Worm (Caenorhabditis elegans) whole organism, L2 larva: ENCODE measurements around the gene vha-19.

ENCODE experiments used
- C34F6.9 ChIP-seq: fragments of 150-350 bp; optimal IDR thresholded peaks from 2 replicates; lab custom pipeline; 2014; ENCODE audit warnings: missing biosample characterization, missing genetic modification characterization
- F13H6.1 ChIP-seq: sonication (generic microtip); optimal IDR thresholded peaks from 2 replicates; lab custom pipeline; 2016; ENCODE audit warnings: missing genetic modification characterization, missing compliant biosample characterization
- ama-1 ChIP-seq: fragments of 150-350 bp; optimal IDR thresholded peaks from 2 replicates; lab custom pipeline; 2018; ENCODE audit warnings: inconsistent platforms
- blmp-1 ChIP-seq: sonication (generic microtip); optimal IDR thresholded peaks from 2 replicates; lab custom pipeline; 2017; ENCODE audit warnings: missing genetic modification characterization, mild to moderate bottlenecking, missing compliant biosample characterization, antibody characterized with exemption, moderate library complexity; ENCODE audit not compliant: insufficient read depth
- ceh-16 ChIP-seq: fragments of 150-350 bp; optimal IDR thresholded peaks from 2 replicates; lab custom pipeline; 2014; ENCODE audit warnings: missing biosample characterization, missing genetic modification characterization
- ceh-82 ChIP-seq: fragments of 150-350 bp; optimal IDR thresholded peaks from 2 replicates; lab custom pipeline; 2014; ENCODE audit warnings: missing biosample characterization, missing genetic modification characterization
- crh-2 ChIP-seq: sonication (generic microtip); optimal IDR thresholded peaks from 2 replicates; lab custom pipeline; 2017; ENCODE audit warnings: missing biosample characterization, missing genetic modification characterization
- dmd-4 ChIP-seq: sonication (generic microtip); optimal IDR thresholded peaks from 2 replicates; lab custom pipeline; 2017; ENCODE audit warnings: missing biosample characterization, missing genetic modification characterization
- egl-27 ChIP-seq: sonication (generic microtip); optimal IDR thresholded peaks from 3 replicates; lab custom pipeline; 2017; ENCODE audit warnings: missing biosample characterization, missing genetic modification reagents, missing genetic modification characterization
- elt-1 ChIP-seq: fragments of 150-350 bp; optimal IDR thresholded peaks from 2 replicates; lab custom pipeline; 2014; ENCODE audit warnings: missing biosample characterization, missing genetic modification characterization
- gmeb-1 ChIP-seq: fragments of 150-350 bp; optimal IDR thresholded peaks from 2 replicates; lab custom pipeline; 2014; ENCODE audit warnings: missing biosample characterization, missing genetic modification characterization
- lin-11 ChIP-seq: fragments of 150-350 bp; sonication (generic microtip); optimal IDR thresholded peaks from 2 replicates; lab custom pipeline; 2014; ENCODE audit warnings: missing biosample characterization, missing genetic modification characterization, inconsistent platforms, mixed read lengths
- lin-39 ChIP-seq: fragments of 150-350 bp; optimal IDR thresholded peaks from 2 replicates; lab custom pipeline; 2014; ENCODE audit warnings: missing biosample characterization, missing genetic modification reagents, missing genetic modification characterization
- lsy-2 ChIP-seq, 2 experiments: fragments of 150-350 bp in 1 of 2; sonication (generic microtip) in 1 of 2; optimal IDR thresholded peaks; 2 replicates each; lab custom pipeline; 2014 to 2017; ENCODE audit warnings: missing biosample characterization in 2 of 2, missing genetic modification characterization in 2 of 2
- mab-5 ChIP-seq: fragments of 150-350 bp; optimal IDR thresholded peaks from 2 replicates; lab custom pipeline; 2014; ENCODE audit warnings: missing biosample characterization, missing genetic modification characterization
- mbf-1 ChIP-seq: sonication (generic microtip); optimal IDR thresholded peaks from 2 replicates; lab custom pipeline; 2017; ENCODE audit warnings: missing biosample characterization, missing genetic modification characterization
- mdl-1 ChIP-seq, 2 experiments: fragments of 150-350 bp in 1 of 2; sonication (generic microtip) in 1 of 2; optimal IDR thresholded peaks; 2 replicates each; lab custom pipeline; 2017; ENCODE audit warnings: missing biosample characterization in 2 of 2, missing genetic modification characterization in 2 of 2
- nhr-10 ChIP-seq: sonication (generic microtip); optimal IDR thresholded peaks from 2 replicates; lab custom pipeline; 2017; ENCODE audit warnings: missing biosample characterization, missing genetic modification characterization
- nhr-11 ChIP-seq: fragments of 150-350 bp; optimal IDR thresholded peaks from 2 replicates; lab custom pipeline; 2014; ENCODE audit warnings: missing biosample characterization, missing genetic modification characterization
- nhr-12 ChIP-seq: fragments of 150-350 bp; optimal IDR thresholded peaks from 2 replicates; lab custom pipeline; 2014; ENCODE audit warnings: missing biosample characterization, missing genetic modification characterization
- nhr-129 ChIP-seq: fragments of 150-350 bp; optimal IDR thresholded peaks from 2 replicates; lab custom pipeline; 2014; ENCODE audit warnings: missing biosample characterization, missing genetic modification characterization
- nhr-21 ChIP-seq: fragments of 150-350 bp; optimal IDR thresholded peaks from 2 replicates; lab custom pipeline; 2014; ENCODE audit warnings: missing biosample characterization, missing genetic modification characterization
- nhr-23 ChIP-seq: fragments of 150-350 bp; optimal IDR thresholded peaks from 2 replicates; lab custom pipeline; 2014; ENCODE audit warnings: missing biosample characterization, missing genetic modification reagents, missing genetic modification characterization
- nhr-25 ChIP-seq: fragments of 150-350 bp; sonication (generic microtip); optimal IDR thresholded peaks from 3 replicates; lab custom pipeline; 2014; ENCODE audit warnings: missing biosample characterization, missing genetic modification characterization
- peb-1 ChIP-seq: fragments of 150-350 bp; optimal IDR thresholded peaks from 2 replicates; lab custom pipeline; 2014; ENCODE audit warnings: missing biosample characterization, missing genetic modification characterization
- sem-4 ChIP-seq: fragments of 150-350 bp; optimal IDR thresholded peaks from 2 replicates; lab custom pipeline; 2014; ENCODE audit warnings: missing biosample characterization, missing genetic modification reagents, missing genetic modification characterization
- skn-1 ChIP-seq: sonication (generic microtip); optimal IDR thresholded peaks from 2 replicates; lab custom pipeline; 2017; ENCODE audit warnings: missing biosample characterization, missing genetic modification characterization
- sma-3 ChIP-seq: sonication (generic microtip); optimal IDR thresholded peaks from 2 replicates; lab custom pipeline; 2016; ENCODE audit warnings: missing genetic modification reagents, missing genetic modification characterization, missing compliant biosample characterization
- sma-9 ChIP-seq, 2 experiments: fragments of 150-350 bp in 1 of 2; sonication (generic microtip) in 1 of 2; optimal IDR thresholded peaks; 2 replicates each; lab custom pipeline; 2014 to 2016; ENCODE audit warnings: missing genetic modification characterization in 2 of 2, mild to moderate bottlenecking in 1 of 2, missing biosample characterization in 1 of 2, missing compliant biosample characterization in 1 of 2, missing genetic modification reagents in 1 of 2, moderate library complexity in 1 of 2
- unc-55 ChIP-seq: fragments of 150-350 bp; sonication (generic microtip); optimal IDR thresholded peaks from 3 replicates; lab custom pipeline; 2014; ENCODE audit warnings: missing biosample characterization, missing genetic modification reagents, missing genetic modification characterization
- unc-62 ChIP-seq: fragments of 150-350 bp; optimal IDR thresholded peaks from 2 replicates; lab custom pipeline; 2014; ENCODE audit warnings: missing biosample characterization, missing genetic modification reagents, missing genetic modification characterization
- zag-1 ChIP-seq: fragments of 150-350 bp; optimal IDR thresholded peaks from 2 replicates; lab custom pipeline; 2014; ENCODE audit warnings: missing biosample characterization, missing genetic modification characterization
- ztf-11 ChIP-seq: sonication (generic microtip); optimal IDR thresholded peaks from 2 replicates; lab custom pipeline; 2017; ENCODE audit warnings: missing biosample characterization, missing genetic modification characterization

Gene vha-19

DNA sequence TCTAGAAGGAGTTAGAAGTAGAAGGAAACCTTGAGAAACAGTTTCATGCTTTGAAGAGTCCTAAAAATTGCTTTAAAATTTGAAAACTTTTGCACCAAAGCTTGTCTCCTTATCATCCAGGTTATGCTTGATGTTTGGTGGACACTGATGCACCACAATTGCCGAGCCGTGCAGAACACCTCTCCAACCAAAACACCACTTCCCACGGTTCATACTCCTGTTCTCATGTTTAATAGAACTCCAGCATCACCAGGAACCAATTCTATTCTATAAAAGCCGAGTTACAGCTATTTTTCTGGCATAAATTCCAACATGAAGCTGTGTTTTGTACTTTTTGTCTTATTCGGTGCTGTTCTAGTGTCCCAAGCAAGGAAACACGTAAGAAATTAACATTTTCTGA lies 27.8 kb upstream of the vha-19 start, which contains the start of gene F42A6.2:
Gene F42A6.2, plus strand, starts transcription at position 301 of the 400 bp plus-strand sequence.
- TF ChIP-seq ztf-11 (tag; lab: Kevin White, UChicago), result no peak
- no peak for TF ChIP-seq nhr-129 (tag; lab: Kevin White, UChicago)
- no peak for TF ChIP-seq nhr-10 (tag; lab: Kevin White, UChicago)
- no peak for TF ChIP-seq mdl-1 (tag; optimal IDR thresholded peaks at IDR 0.05; lab: Kevin White, UChicago)
- TF ChIP-seq crh-2 (tag; lab: Kevin White, UChicago), result no peak
- TF ChIP-seq ceh-16 (tag; lab: Kevin White, UChicago), result no peak
- no peak for TF ChIP-seq sem-4 (tag; lab: Kevin White, UChicago)
- no peak for TF ChIP-seq ama-1 (lab: Kevin White, UChicago)
- no peak for TF ChIP-seq skn-1 (tag; lab: Kevin White, UChicago)
- TF ChIP-seq nhr-23, result no peak
- no peak for TF ChIP-seq nhr-21 (tag; lab: Kevin White, UChicago)
- TF ChIP-seq sma-3, result no peak
- no peak for TF ChIP-seq unc-62 (GFP tag; lab: Kevin White, UChicago)
- no peak for TF ChIP-seq egl-27
- no peak for TF ChIP-seq nhr-25 (tag; lab: Kevin White, UChicago)
- no peak for TF ChIP-seq mbf-1 (tag; lab: Kevin White, UChicago)

DNA sequence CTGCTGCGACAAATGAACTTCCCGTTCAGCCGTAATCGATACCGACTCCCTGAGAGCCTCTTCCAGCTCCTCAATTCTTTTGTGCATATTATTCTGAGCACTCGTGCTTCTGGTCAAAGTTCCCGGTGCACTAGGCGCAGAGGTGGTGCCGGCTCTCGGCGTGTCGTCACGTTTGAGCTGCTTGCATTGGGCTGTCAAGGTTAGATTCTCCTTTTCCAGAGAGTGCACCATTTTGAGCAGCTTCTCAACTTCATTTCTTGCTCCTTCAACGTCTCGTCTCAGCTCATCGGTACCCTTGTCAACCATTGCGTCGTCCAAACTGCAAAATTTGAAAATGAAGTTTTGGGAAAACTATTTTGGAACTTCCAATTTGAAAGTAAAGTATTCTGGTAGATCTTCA lies 23.5 kb upstream of the vha-19 start:
- TF ChIP-seq crh-2 (tag; lab: Kevin White, UChicago), result no peak
- TF ChIP-seq mab-5 (tag; lab: Kevin White, UChicago), result no peak
- TF ChIP-seq zag-1 (tag; lab: Kevin White, UChicago), result no peak
- no peak for TF ChIP-seq sem-4 (tag; lab: Kevin White, UChicago)
- TF ChIP-seq sma-3, result no peak
- no peak for TF ChIP-seq nhr-12 (tag; lab: Kevin White, UChicago)
- TF ChIP-seq nhr-11, result no peak
- no peak for TF ChIP-seq ceh-82 (tag; lab: Kevin White, UChicago)
- no peak for TF ChIP-seq sma-9 (GFP tag; optimal IDR thresholded peaks at IDR 0.05; lab: Kevin White, UChicago)
- no peak for TF ChIP-seq sma-9 (tag; optimal IDR thresholded peaks at IDR 0.05; lab: Kevin White, UChicago)
- TF ChIP-seq nhr-23, result no peak
- TF ChIP-seq lin-11, result no peak
- no peak for TF ChIP-seq elt-1 (tag; lab: Kevin White, UChicago)
- TF ChIP-seq unc-55 (GFP tag; lab: Kevin White, UChicago), result no peak
- TF ChIP-seq F13H6.1, result no peak
- TF ChIP-seq skn-1 (tag; lab: Kevin White, UChicago), result no peak
- no peak for TF ChIP-seq ztf-11 (tag; lab: Kevin White, UChicago)

DNA sequence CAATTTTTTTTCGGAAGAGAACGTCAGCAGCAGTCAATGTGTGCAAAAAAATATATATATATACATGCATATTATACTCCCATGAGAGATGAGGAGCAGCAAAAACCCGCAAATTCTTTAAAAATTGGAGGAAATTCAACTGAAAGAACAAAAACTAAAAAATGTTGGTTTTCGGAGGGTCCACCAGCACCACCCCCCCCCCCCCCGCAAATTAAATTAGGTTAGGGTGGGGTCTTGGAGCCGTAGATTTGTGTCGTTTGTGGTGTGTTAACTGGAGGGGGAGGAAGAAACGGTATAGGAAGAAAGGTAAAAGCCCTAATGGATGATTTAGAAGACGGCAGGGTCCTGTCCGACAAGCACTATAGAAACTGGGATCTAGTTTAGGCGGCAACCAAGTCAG lies 20.7 kb upstream of the vha-19 start:
- TF ChIP-seq F13H6.1 (no peak), elt-1 (tag; lab: Kevin White, UChicago) (no peak), nhr-12 (tag; lab: Kevin White, UChicago) (no peak), lin-39 (tag; lab: Kevin White, UChicago) (no peak), lsy-2 (tag; optimal IDR thresholded peaks at IDR 0.05; lab: Kevin White, UChicago) (no peak), dmd-4 (tag; lab: Kevin White, UChicago) (no peak)

DNA sequence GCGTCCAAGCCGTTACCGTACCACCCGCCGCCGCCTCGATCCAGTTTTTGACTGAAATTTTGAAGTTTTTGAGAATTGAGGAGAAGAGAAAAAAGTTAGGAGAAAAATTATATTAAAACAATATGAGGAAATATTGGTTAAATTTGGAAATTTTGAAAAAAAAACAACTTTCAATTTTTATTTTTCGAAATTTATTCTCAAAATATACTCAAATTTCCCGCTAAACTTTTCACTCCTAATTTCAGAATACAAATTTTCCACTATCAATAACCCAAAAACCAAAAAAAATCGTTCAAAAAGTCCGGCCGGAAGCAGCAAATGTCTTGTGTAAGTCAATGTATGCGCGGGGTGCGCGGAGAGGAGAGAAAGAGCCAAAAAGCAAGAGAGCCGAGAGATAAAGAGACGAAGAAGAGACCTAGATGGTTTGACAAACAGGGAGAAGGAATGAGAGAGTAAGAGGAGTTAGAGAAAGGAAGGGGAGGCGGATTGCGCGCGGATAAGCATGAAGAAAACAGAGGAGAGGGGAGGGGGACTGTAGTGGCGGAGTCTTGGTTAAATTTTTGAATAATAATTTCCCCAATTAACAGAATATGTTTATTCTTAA lies 18.9 kb upstream of the vha-19 start, which contains the start of gene elks-1:
Gene elks-1, minus strand, starts transcription at position 51 of the 604 bp plus-strand sequence.
- TF ChIP-seq dmd-4 (tag; lab: Kevin White, UChicago) (no peak), peb-1 (tag; lab: Kevin White, UChicago) (no peak), unc-55 (GFP tag; lab: Kevin White, UChicago) (peak; percentile 51), sem-4 (tag; lab: Kevin White, UChicago) (peak; percentile 8), C34F6.9 (tag; lab: Kevin White, UChicago) (peak; percentile 11), lsy-2 (tag; optimal IDR thresholded peaks at IDR 0.05; lab: Kevin White, UChicago) (peak in 1 of 2 experiments; percentile 40)

DNA sequence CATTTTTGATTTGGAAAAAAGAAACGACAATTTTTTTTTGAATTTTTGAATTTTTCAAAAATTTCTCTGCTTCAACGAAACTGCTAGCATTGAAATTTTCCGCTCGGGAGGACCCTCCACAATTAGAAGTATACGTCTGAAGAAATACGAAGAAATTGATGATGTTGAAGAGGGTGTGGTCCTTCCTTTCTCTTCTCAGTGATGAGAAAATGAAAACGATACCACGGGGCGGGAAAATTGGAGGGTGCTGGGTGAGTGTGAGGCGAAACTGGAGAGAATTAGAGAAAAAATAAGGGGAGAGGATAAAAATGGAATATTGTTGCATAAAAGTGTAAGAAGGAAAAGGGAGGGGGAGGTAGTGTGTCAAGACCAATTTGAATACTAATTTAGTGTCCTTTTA lies 17.0 kb upstream of the vha-19 start:
- TF ChIP-seq nhr-25 (tag; lab: Kevin White, UChicago) (no peak), sma-9 (GFP tag; optimal IDR thresholded peaks at IDR 0.05; lab: Kevin White, UChicago) (no peak), sma-9 (tag; optimal IDR thresholded peaks at IDR 0.05; lab: Kevin White, UChicago) (no peak), blmp-1 (tag; lab: Kevin White, UChicago) (peak; percentile 58), lin-11 (no peak), gmeb-1 (tag; lab: Kevin White, UChicago) (no peak), skn-1 (tag; lab: Kevin White, UChicago) (no peak)
- TF ChIP-seq, all 48 proteins: peak for 1
